Fruit fly (Drosophila melanogaster) Kc167 (cell line): Measurements from ENCODE around the gene CG1840.

ENCODE experiments used
- Myc ChIP-seq: fragments of >200 bp; optimal IDR thresholded peaks from 2 replicates; lab custom pipeline; 2017; ENCODE audit warnings: missing external identifiers
- Sin3A ChIP-seq: fragments of >200 bp; optimal IDR thresholded peaks from 2 replicates; lab custom pipeline; 2018; ENCODE audit warnings: missing external identifiers
- h ChIP-seq: fragments of >200 bp; optimal IDR thresholded peaks from 3 replicates; lab custom pipeline; 2018; ENCODE audit warnings: missing external identifiers
- insv ChIP-seq: fragments of >200 bp; optimal IDR thresholded peaks from 3 replicates; lab custom pipeline; 2018; ENCODE audit warnings: missing external identifiers
- psq ChIP-seq: fragments of >200 bp; optimal IDR thresholded peaks from 2 replicates; lab custom pipeline; 2017; ENCODE audit warnings: missing external identifiers
- ttk ChIP-seq: sonication (Bioruptor generic); optimal IDR thresholded peaks from 2 replicates; lab custom pipeline; 2017; ENCODE audit warnings: missing external identifiers

CG1840 gene

dm6 chrX:11888142-11888541 is at the start of gene CG1840:
TSS of gene CG1840 (plus strand) at chrX:11888352.
- TF ChIP-seq Myc (lab: Kevin White, UChicago) (no peak), h (lab: Kevin White, UChicago) (no peak), Sin3A (no peak), psq (lab: Kevin White, UChicago) (no peak), ttk (lab: Kevin White, UChicago) (no peak), insv (no peak)

DNA sequence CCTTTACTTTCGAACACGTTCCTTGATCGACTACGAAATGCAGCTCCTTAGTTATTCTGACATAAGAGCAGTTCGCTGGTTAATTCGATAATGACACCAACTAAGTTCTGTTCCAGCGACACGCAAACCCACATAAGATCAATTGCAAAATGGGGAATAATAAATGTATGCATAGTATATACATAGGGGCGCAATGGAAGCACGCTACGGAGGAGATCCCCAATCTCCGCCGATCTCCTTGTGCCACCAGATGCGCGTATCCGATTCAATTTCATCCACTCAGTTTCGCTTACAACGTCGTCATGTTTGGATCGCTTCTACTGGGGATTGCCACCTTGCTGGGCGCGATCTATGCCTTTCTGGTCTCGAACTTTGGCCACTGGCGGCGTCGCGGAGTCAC is 48.8 kb upstream of the CG1840 start, which contains the start of gene Cyp28c1:
Gene Cyp28c1 (plus strand): TSS at position 301 of the 400 bp plus-strand sequence.
- TF ChIP-seq Myc (lab: Kevin White, UChicago) (no peak), ttk (lab: Kevin White, UChicago) (no peak), Sin3A (no peak), psq (lab: Kevin White, UChicago) (no peak), insv (no peak), h (lab: Kevin White, UChicago) (no peak)

dm6 chrX:11841702-11842378 is 46.3 kb upstream of the CG1840 start:
- TF ChIP-seq Sin3A (no peak), h (lab: Kevin White, UChicago) (no peak), insv (no peak)

dm6 chrX:11846049-11846718 is 42.0 kb upstream of the CG1840 start, which contains the start of gene CG15740:
TSS of gene CG15740 (minus strand) at chrX:11846099.
- TF ChIP-seq h (lab: Kevin White, UChicago) (no peak), Sin3A (no peak), insv (no peak), ttk (lab: Kevin White, UChicago) (no peak), Myc (lab: Kevin White, UChicago) (no peak), psq (lab: Kevin White, UChicago) (no peak)

DNA sequence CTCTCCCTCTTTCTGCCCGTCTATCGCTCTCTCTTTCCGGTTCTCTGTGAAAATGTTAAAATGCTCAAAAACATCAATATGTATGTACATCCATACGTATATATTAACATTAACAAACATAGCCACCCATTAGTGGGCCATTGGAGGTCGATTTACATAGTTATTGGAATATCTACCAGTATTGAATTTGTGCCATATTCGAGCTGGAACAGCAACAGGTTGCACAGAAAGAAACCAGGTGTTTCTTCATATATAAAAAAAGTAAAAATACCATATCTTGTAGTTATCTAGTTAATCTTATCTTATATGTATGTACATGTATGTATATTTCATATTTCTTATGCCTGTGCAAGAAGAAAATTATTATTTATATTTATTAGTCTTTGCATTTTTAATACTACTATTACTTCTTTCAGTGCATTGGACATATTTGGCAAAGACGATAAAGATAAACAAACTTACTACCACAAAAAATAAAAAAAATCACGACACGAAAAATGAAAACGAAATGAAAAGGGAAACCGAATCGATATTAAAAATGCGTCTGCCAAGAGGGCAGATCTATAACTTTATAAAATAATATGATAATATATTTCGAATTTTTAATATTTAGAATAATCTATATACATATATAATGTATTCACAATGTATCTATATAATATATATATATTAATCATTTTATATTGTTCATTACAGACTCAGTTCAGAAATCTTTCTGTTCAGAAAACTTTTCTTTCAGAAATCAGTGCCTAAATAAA is 39.5 kb upstream of the CG1840 start:
- TF ChIP-seq ttk (lab: Kevin White, UChicago): no peak

dm6 chrX:11849267-11849666 is 38.9 kb upstream of the CG1840 start:
- TF ChIP-seq psq (lab: Kevin White, UChicago) (no peak), Sin3A (no peak), ttk (lab: Kevin White, UChicago) (no peak), Myc (lab: Kevin White, UChicago) (no peak), insv (no peak), h (lab: Kevin White, UChicago) (no peak)

- TF ChIP-seq psq (lab: Kevin White, UChicago): no peak
- TF ChIP-seq ttk (lab: Kevin White, UChicago): no peak
- no peak for TF ChIP-seq insv
- TF ChIP-seq Sin3A: no peak
- TF ChIP-seq Myc (lab: Kevin White, UChicago): no peak
Measured at dm6 chrX:11852310-11852709, 35.8 kb upstream of the CG1840 start, which contains the start of gene p24-1. TSS of gene p24-1 (minus strand) at chrX:11852530.

DNA sequence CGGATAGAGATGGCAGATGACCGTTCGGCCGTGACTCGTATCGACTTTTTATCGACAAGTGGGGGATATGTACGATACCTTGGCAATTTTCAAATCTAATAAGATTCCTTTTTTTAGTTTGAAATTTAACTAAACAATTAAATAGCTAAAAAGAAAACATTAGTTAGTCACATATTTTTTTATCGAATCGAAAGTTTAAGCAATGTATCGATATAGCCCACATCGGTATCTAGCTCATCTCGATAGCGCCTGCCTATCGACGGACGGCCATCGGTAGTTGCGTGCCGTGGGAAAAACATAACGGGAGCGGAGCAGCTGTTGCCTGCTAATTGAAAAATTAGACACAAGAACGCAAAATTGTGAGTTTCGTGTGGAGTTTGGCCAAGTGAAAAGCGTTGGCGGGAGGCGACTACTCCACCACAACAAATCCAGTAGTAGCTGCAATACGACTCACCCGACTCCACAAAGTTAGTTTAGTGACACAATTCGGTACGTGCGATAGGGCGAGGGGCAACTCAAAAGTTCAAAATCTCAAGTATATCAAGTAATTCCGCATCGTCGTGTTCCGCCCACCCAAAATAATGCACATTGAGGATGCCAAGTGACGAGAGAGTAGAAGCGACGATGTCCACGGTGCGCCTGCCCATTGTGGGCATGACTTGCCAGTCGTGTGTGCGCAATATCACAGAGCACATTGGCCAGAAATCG is 33.2 kb upstream of the CG1840 start, which contains the start of the genes CG10347 and ATP7:
Gene CG10347 (minus strand): TSS at position 174 of the 708 bp plus-strand sequence.
Gene ATP7 (plus strand): TSS at position 265 of the 708 bp plus-strand sequence.
- TF ChIP-seq psq (lab: Kevin White, UChicago) (no peak), Myc (lab: Kevin White, UChicago) (no peak), h (lab: Kevin White, UChicago) (no peak), insv (no peak), ttk (lab: Kevin White, UChicago) (no peak), Sin3A (no peak)

DNA sequence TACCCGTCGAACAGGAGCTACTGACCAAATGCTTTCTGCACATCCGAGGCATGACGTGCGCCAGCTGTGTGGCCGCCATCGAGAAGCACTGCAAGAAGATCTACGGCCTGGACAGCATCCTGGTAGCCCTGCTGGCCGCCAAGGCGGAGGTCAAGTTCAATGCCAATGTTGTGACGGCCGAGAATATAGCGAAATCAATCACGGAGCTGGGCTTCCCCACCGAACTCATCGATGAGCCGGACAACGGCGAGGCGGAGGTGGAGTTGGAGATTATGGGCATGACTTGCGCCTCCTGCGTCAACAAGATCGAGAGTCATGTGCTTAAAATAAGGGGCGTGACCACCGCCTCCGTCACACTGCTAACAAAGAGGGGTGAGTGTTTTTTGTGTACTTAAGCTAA is 32.2 kb upstream of the CG1840 start:
- no peak for TF ChIP-seq psq (lab: Kevin White, UChicago)
- TF ChIP-seq Myc (lab: Kevin White, UChicago): no peak
- TF ChIP-seq h (lab: Kevin White, UChicago): no peak
- no peak for TF ChIP-seq insv
- no peak for TF ChIP-seq ttk (lab: Kevin White, UChicago)
- no peak for TF ChIP-seq Sin3A

dm6 chrX:11856867-11857266 is 31.3 kb upstream of the CG1840 start:
- TF ChIP-seq Sin3A (no peak), Myc (lab: Kevin White, UChicago) (no peak), ttk (lab: Kevin White, UChicago) (no peak), psq (lab: Kevin White, UChicago) (no peak)

dm6 chrX:11857522-11858438 is 30.4 kb upstream of the CG1840 start:
- TF ChIP-seq psq (lab: Kevin White, UChicago) (no peak), Myc (lab: Kevin White, UChicago) (no peak), Sin3A (no peak), insv (no peak), ttk (lab: Kevin White, UChicago) (no peak), h (lab: Kevin White, UChicago) (no peak)
